Worm (Caenorhabditis elegans): ENCODE measurements around the gene pqn-73.

DNA sequence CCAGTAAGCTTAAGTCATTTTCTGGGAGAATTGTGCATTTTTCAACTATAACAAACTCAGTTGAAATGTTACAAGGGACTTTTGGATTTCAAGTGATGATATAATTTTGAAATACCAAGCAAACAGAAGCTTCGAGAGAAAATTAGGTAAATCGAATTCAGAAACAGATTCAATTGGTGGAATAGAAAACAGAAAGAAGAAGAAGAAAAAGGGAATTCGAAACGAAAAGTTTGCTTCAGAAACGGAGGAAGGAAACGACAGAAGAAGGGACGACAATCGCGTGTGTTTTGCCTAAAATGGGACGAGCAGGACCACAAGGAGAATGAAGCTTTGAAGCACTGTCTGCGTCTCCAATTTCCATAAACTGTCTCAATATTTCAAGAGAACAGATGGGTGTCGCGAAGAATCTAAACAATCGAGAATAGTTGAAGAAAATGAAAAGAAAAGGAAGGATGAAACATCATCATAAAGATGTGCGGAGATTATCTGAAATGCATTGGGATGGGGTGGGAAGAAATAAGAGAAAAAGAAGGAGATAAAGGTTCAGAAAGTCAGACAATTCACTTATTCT lies 47.2 kb downstream of the pqn-73 start:
- TF ChIP-seq Y56A3A.18 (GFP tag; IDR thresholded peaks at IDR 0.05) (no peak), ztf-3 (GFP tag; optimal IDR thresholded peaks at IDR 0.05) (no peak), ZK185.1 (tag; optimal IDR thresholded peaks at IDR 0.05; ENCODE audit: poor library complexity, severe bottlenecking) (no peak)

All from whole organism, young adult.